Fruit fly (Drosophila melanogaster): ENCODE data around the gene CG42323.

- no peak for TF ChIP-seq psq (optimal IDR thresholded peaks at IDR 0.05)
- TF ChIP-seq Myc (optimal IDR thresholded peaks at IDR 0.05): no peak
- TF ChIP-seq ttk (optimal IDR thresholded peaks at IDR 0.05): no peak
Measured at dm6 chrX:18437190-18437589, 15.0 kb downstream of the CG42323 start, which contains the start of gene CG6290.
